Worm (Caenorhabditis elegans) whole organism, young adult: Measurements from ENCODE around the gene dnj-9.

Experiments used
- C06A6.2 ChIP-seq: fragments of 200-800 bp; sonication (Bioruptor generic); conservative IDR thresholded peaks from 2 replicates; pipeline ENCODE4 v1.3.6; 2022; ENCODE audit warnings: missing genetic modification characterization, missing compliant biosample characterization
- F10E7.11 ChIP-seq: sonication (generic microtip); optimal IDR thresholded peaks from 2 replicates; lab custom pipeline; 2017; ENCODE audit warnings: mild to moderate bottlenecking, missing genetic modification characterization, moderate library complexity, missing compliant biosample characterization
- F33H1.4 ChIP-seq: fragments of 200-800 bp; sonication (Bioruptor generic); IDR thresholded peaks from 2 replicates; pipeline ENCODE4 v1.3.6; 2022; ENCODE audit warnings: missing genetic modification reagents, missing genetic modification characterization, missing compliant biosample characterization
- F39B2.1 ChIP-seq: fragments of 200-800 bp; sonication (Bioruptor generic); IDR thresholded peaks from 2 replicates; pipeline ENCODE4 v1.3.6; 2022; ENCODE audit warnings: missing genetic modification reagents, missing genetic modification characterization, missing compliant biosample characterization
- F49E8.2 ChIP-seq: sonication (generic microtip); optimal IDR thresholded peaks from 3 replicates; lab custom pipeline; 2017; ENCODE audit warnings: missing genetic modification characterization, mild to moderate bottlenecking, missing compliant biosample characterization, antibody characterized with exemption, moderate library complexity; ENCODE audit not compliant: insufficient read depth
- Y53F4B.3 ChIP-seq: fragments of 200-800 bp; sonication (Bioruptor generic); IDR thresholded peaks from 2 replicates; pipeline ENCODE4 v1.3.6; 2022; ENCODE audit warnings: missing genetic modification reagents, missing genetic modification characterization, missing compliant biosample characterization
- Y53G8AR.9 ChIP-seq: fragments of 200-800 bp; sonication (Bioruptor generic); conservative IDR thresholded peaks from 2 replicates; pipeline ENCODE4 v1.3.6; 2022; ENCODE audit warnings: missing genetic modification reagents, missing genetic modification characterization, missing compliant biosample characterization
- Y67H2A.10 ChIP-seq: fragments of 200-800 bp; sonication (Bioruptor generic); conservative IDR thresholded peaks from 2 replicates; pipeline ENCODE4 v1.3.6; 2022; ENCODE audit warnings: missing genetic modification reagents, missing genetic modification characterization, missing compliant biosample characterization
- Y79H2A.3 ChIP-seq: fragments of 200-800 bp; sonication (Bioruptor generic); conservative IDR thresholded peaks from 2 replicates; pipeline ENCODE4 v1.3.6; 2022; ENCODE audit warnings: missing genetic modification reagents, missing genetic modification characterization, missing compliant biosample characterization
- aptf-2 ChIP-seq: fragments of 200-800 bp; sonication (Bioruptor generic); conservative IDR thresholded peaks from 2 replicates; pipeline ENCODE4 v1.3.6; 2022; ENCODE audit warnings: missing genetic modification reagents, missing genetic modification characterization, missing compliant biosample characterization
- athp-1 ChIP-seq: sonication (generic microtip); optimal IDR thresholded peaks from 2 replicates; lab custom pipeline; 2017; ENCODE audit warnings: mild to moderate bottlenecking, missing genetic modification characterization, missing compliant biosample characterization
- attf-3 ChIP-seq: fragments of 200-800 bp; sonication (Bioruptor generic); conservative IDR thresholded peaks from 2 replicates; pipeline ENCODE4 v1.3.6; 2022; ENCODE audit warnings: missing genetic modification reagents, missing genetic modification characterization, missing compliant biosample characterization
- attf-6 ChIP-seq: fragments of 200-800 bp; sonication (Bioruptor generic); IDR thresholded peaks from 2 replicates; pipeline ENCODE4 v1.3.6; 2022; ENCODE audit warnings: missing genetic modification reagents, missing genetic modification characterization, missing compliant biosample characterization
- bed-2 ChIP-seq: fragments of 200-800 bp; sonication (Bioruptor generic); IDR thresholded peaks from 2 replicates; pipeline ENCODE4 v1.3.6; 2022; ENCODE audit warnings: missing genetic modification reagents, missing genetic modification characterization, missing compliant biosample characterization
- ccch-3 ChIP-seq: fragments of 200-800 bp; sonication (Bioruptor generic); optimal IDR thresholded peaks from 2 replicates; lab custom pipeline; 2018; ENCODE audit warnings: mild to moderate bottlenecking, missing genetic modification characterization, missing compliant biosample characterization
- cebp-1 ChIP-seq, 2 experiments: fragments of 200-800 bp in 1 of 2; sonication (Bioruptor generic) in 1 of 2; sonication (generic microtip) in 1 of 2; IDR thresholded peaks in 1 of 2; optimal IDR thresholded peaks in 1 of 2; 2 replicates each; pipeline versions ENCODE4 v1.3.6 to Lab custom; 2017 to 2022; ENCODE audit warnings: missing compliant biosample characterization in 2 of 2, missing genetic modification characterization in 2 of 2, mild to moderate bottlenecking in 1 of 2, missing genetic modification reagents in 1 of 2, moderate library complexity in 1 of 2
- ceh-27 ChIP-seq: fragments of 200-800 bp; sonication (Bioruptor generic); optimal IDR thresholded peaks from 2 replicates; lab custom pipeline; 2018; ENCODE audit warnings: mild to moderate bottlenecking, missing genetic modification characterization, moderate library complexity, missing compliant biosample characterization
- ceh-58 ChIP-seq: fragments of 200-800 bp; sonication (Bioruptor generic); IDR thresholded peaks from 2 replicates; pipeline ENCODE4 v1.3.6; 2022; ENCODE audit warnings: missing genetic modification characterization, missing compliant biosample characterization
- dpff-1 ChIP-seq: sonication (generic microtip); optimal IDR thresholded peaks from 2 replicates; lab custom pipeline; 2017; ENCODE audit warnings: mild to moderate bottlenecking, missing genetic modification characterization, missing compliant biosample characterization
- dpl-1 ChIP-seq: fragments of 150-350 bp; optimal IDR thresholded peaks from 2 replicates; lab custom pipeline; 2014; ENCODE audit warnings: missing biosample characterization, missing genetic modification reagents, missing genetic modification characterization
- efl-1 ChIP-seq: fragments of 150-350 bp; optimal IDR thresholded peaks from 2 replicates; lab custom pipeline; 2014; ENCODE audit warnings: missing biosample characterization, missing genetic modification reagents, missing genetic modification characterization
- egrh-3 ChIP-seq: fragments of 200-800 bp; sonication (Bioruptor generic); IDR thresholded peaks from 2 replicates; pipeline ENCODE4 v1.3.6; 2022; ENCODE audit warnings: missing genetic modification reagents, missing genetic modification characterization, missing compliant biosample characterization
- him-1 ChIP-seq: sonication (generic microtip); optimal IDR thresholded peaks from 2 replicates; lab custom pipeline; 2016; ENCODE audit warnings: missing genotype, missing genetic modification reagents, missing genetic modification characterization, missing compliant biosample characterization
- hlh-12 ChIP-seq: sonication (generic microtip); optimal IDR thresholded peaks from 2 replicates; lab custom pipeline; 2016; ENCODE audit warnings: missing genetic modification characterization, missing compliant biosample characterization
- hmg-1.2 ChIP-seq: fragments of 200-800 bp; sonication (Bioruptor generic); IDR thresholded peaks from 2 replicates; pipeline ENCODE4 v1.3.6; 2022; ENCODE audit warnings: missing genetic modification reagents, missing genetic modification characterization, missing compliant biosample characterization
- hsf-1 ChIP-seq: fragments of 200-800 bp; sonication (Bioruptor generic); IDR thresholded peaks from 2 replicates; pipeline ENCODE4 v1.3.6; 2022; ENCODE audit warnings: missing genetic modification reagents, missing genetic modification characterization, missing compliant biosample characterization
- lin-26 ChIP-seq: fragments of 200-800 bp; sonication (Bioruptor generic); IDR thresholded peaks from 2 replicates; pipeline ENCODE4 v1.3.6; 2022; ENCODE audit warnings: missing genetic modification reagents, missing genetic modification characterization, missing compliant biosample characterization
- lir-1 ChIP-seq: fragments of 200-800 bp; sonication (Bioruptor generic); conservative IDR thresholded peaks from 2 replicates; pipeline ENCODE4 v1.3.6; 2022; ENCODE audit warnings: missing genetic modification reagents, missing genetic modification characterization, missing compliant biosample characterization
- lsy-27 ChIP-seq: sonication (generic microtip); optimal IDR thresholded peaks from 2 replicates; lab custom pipeline; 2017; ENCODE audit warnings: missing genetic modification characterization, mild to moderate bottlenecking, missing compliant biosample characterization, antibody characterized with exemption, missing genotype, borderline replicate concordance; ENCODE audit not compliant: insufficient read depth
- madf-6 ChIP-seq: fragments of 200-800 bp; sonication (Bioruptor generic); IDR thresholded peaks from 2 replicates; pipeline ENCODE4 v1.3.6; 2022; ENCODE audit warnings: missing genetic modification reagents, missing genetic modification characterization, missing compliant biosample characterization
- madf-8 ChIP-seq: fragments of 200-800 bp; sonication (Bioruptor generic); conservative IDR thresholded peaks from 2 replicates; pipeline ENCODE4 v1.3.6; 2022; ENCODE audit warnings: missing genetic modification reagents, missing genetic modification characterization, missing compliant biosample characterization
- nfya-2 ChIP-seq: fragments of 200-800 bp; sonication (Bioruptor generic); IDR thresholded peaks from 2 replicates; pipeline ENCODE4 v1.3.6; 2022; ENCODE audit warnings: missing genetic modification reagents, missing genetic modification characterization, missing compliant biosample characterization
- nhr-27 ChIP-seq: fragments of 200-800 bp; sonication (Bioruptor generic); optimal IDR thresholded peaks from 2 replicates; lab custom pipeline; 2018; ENCODE audit warnings: mild to moderate bottlenecking, missing genetic modification characterization, moderate library complexity, missing compliant biosample characterization
- nhr-80 ChIP-seq: sonication (generic microtip); optimal IDR thresholded peaks from 2 replicates; lab custom pipeline; 2016; ENCODE audit warnings: missing genetic modification characterization, missing compliant biosample characterization
- nhr-90 ChIP-seq: sonication (generic microtip); optimal IDR thresholded peaks from 2 replicates; lab custom pipeline; 2016; ENCODE audit warnings: missing genotype, mild to moderate bottlenecking, missing genetic modification characterization, missing compliant biosample characterization
- rec-8 ChIP-seq, 2 experiments: sonication (generic microtip); optimal IDR thresholded peaks; 2 replicates each; lab custom pipeline; 2016; ENCODE audit warnings: mild to moderate bottlenecking in 2 of 2, missing genetic modification characterization in 2 of 2, missing genetic modification reagents in 2 of 2, missing genotype in 2 of 2, missing biosample characterization in 1 of 2, missing compliant biosample characterization in 1 of 2, moderate library complexity in 1 of 2
- repo-1 ChIP-seq: sonication (generic microtip); optimal IDR thresholded peaks from 2 replicates; lab custom pipeline; 2017; ENCODE audit warnings: mild to moderate bottlenecking, missing genetic modification characterization, missing compliant biosample characterization
- sdz-38 ChIP-seq: sonication (generic microtip); optimal IDR thresholded peaks from 2 replicates; lab custom pipeline; 2016; ENCODE audit warnings: missing genotype, missing genetic modification characterization, missing compliant biosample characterization
- snpc-4 ChIP-seq, 5 experiments: fragments of 150-350 bp in 1 of 5; sonication (generic microtip) in 4 of 5; optimal IDR thresholded peaks; 2 replicates each; lab custom pipeline; 2014 to 2018; ENCODE audit warnings: missing genetic modification characterization in 5 of 5, missing biosample characterization in 3 of 5, antibody characterized with exemption in 2 of 5, mild to moderate bottlenecking in 2 of 5, missing compliant biosample characterization in 2 of 5, missing genotype in 2 of 5, moderate library complexity in 2 of 5, missing genetic modification reagents in 1 of 5
- tbx-9 ChIP-seq: sonication (generic microtip); optimal IDR thresholded peaks from 2 replicates; lab custom pipeline; 2016; ENCODE audit warnings: borderline replicate concordance, missing genetic modification characterization, inconsistent platforms, missing compliant biosample characterization
- tlf-1 ChIP-seq: fragments of 200-800 bp; sonication (Bioruptor generic); optimal IDR thresholded peaks from 2 replicates; lab custom pipeline; 2018; ENCODE audit warnings: mild to moderate bottlenecking, missing genetic modification characterization, missing compliant biosample characterization
- zfh-2 ChIP-seq: fragments of 200-800 bp; sonication (Bioruptor generic); conservative IDR thresholded peaks from 2 replicates; pipeline ENCODE4 v1.3.6; 2022; ENCODE audit warnings: missing genetic modification reagents, missing genetic modification characterization, missing compliant biosample characterization
- ztf-22 ChIP-seq: fragments of 200-800 bp; sonication (Bioruptor generic); optimal IDR thresholded peaks from 2 replicates; lab custom pipeline; 2018; ENCODE audit warnings: mild to moderate bottlenecking, missing genetic modification characterization, moderate library complexity, missing compliant biosample characterization
- ztf-28 ChIP-seq: fragments of 200-800 bp; sonication (Bioruptor generic); IDR thresholded peaks from 2 replicates; pipeline ENCODE4 v1.3.6; 2022; ENCODE audit warnings: missing genetic modification reagents, missing genetic modification characterization, missing compliant biosample characterization
- ztf-6 ChIP-seq: fragments of 200-800 bp; sonication (Bioruptor generic); IDR thresholded peaks from 2 replicates; pipeline ENCODE4 v1.3.6; 2022; ENCODE audit warnings: missing genetic modification reagents, missing genetic modification characterization, missing compliant biosample characterization

dnj-9 gene

ce11 chrII:4857873-4858364, 6.1 kb downstream of the dnj-9 start, which contains the start of gene F11G11.5 (continued):
- TF ChIP-seq bed-2 (GFP tag; lab: Robert Waterston, UW), result no peak
- TF ChIP-seq nfya-2 (GFP tag; lab: Robert Waterston, UW), result no peak
- no peak for TF ChIP-seq Y53F4B.3 (GFP tag; lab: Robert Waterston, UW)
- no peak for TF ChIP-seq snpc-4 (GFP tag; optimal IDR thresholded peaks at IDR 0.05; lab: Kevin White, UChicago)
- no peak for TF ChIP-seq snpc-4 (tag; optimal IDR thresholded peaks at IDR 0.05; lab: Kevin White, UChicago)
- TF ChIP-seq athp-1 (tag; lab: Kevin White, UChicago), result peak; percentile 48
- TF ChIP-seq efl-1, result no peak
- TF ChIP-seq ztf-6 (GFP tag; lab: Robert Waterston, UW), result no peak
- no peak for TF ChIP-seq F33H1.4 (GFP tag; lab: Robert Waterston, UW)
- TF ChIP-seq dpl-1, result no peak
- TF ChIP-seq him-1 (tag; lab: Kevin White, UChicago), result no peak
- no peak for TF ChIP-seq attf-3 (GFP tag; lab: Robert Waterston, UW)
- peak; percentile 19 for TF ChIP-seq nhr-90 (tag; lab: Kevin White, UChicago)
- TF ChIP-seq ccch-3, result no peak
- no peak for TF ChIP-seq Y79H2A.3 (GFP tag; lab: Robert Waterston, UW)
- no peak for TF ChIP-seq aptf-2 (GFP tag; lab: Robert Waterston, UW)
- no peak for TF ChIP-seq dpff-1 (tag; lab: Kevin White, UChicago)
- peak; percentile 26; the same call in 1 of the 2 replicates for TF ChIP-seq egrh-3 (GFP tag; lab: Robert Waterston, UW)
- no peak for TF ChIP-seq F49E8.2 (tag; lab: Kevin White, UChicago)
- TF ChIP-seq zfh-2, result peak; percentile 86
- no peak for TF ChIP-seq ceh-58
- TF ChIP-seq cebp-1 (GFP tag; IDR thresholded peaks at IDR 0.05; lab: Robert Waterston, UW), result no peak
- peak; percentile 24 for TF ChIP-seq cebp-1 (tag; optimal IDR thresholded peaks at IDR 0.05; lab: Kevin White, UChicago)
- no peak for TF ChIP-seq nhr-27 (tag; lab: Kevin White, UChicago)
- no peak for TF ChIP-seq lsy-27 (tag; lab: Kevin White, UChicago)
- no peak for TF ChIP-seq hsf-1 (GFP tag; lab: Robert Waterston, UW)
- no peak for TF ChIP-seq ztf-22 (GFP tag; lab: Kevin White, UChicago)
- no peak for TF ChIP-seq Y53G8AR.9
- TF ChIP-seq hlh-12 (tag; lab: Kevin White, UChicago), result no peak
- no peak for TF ChIP-seq sdz-38 (tag; lab: Kevin White, UChicago)
- TF ChIP-seq Y67H2A.10 (GFP tag; lab: Robert Waterston, UW), result no peak
- TF ChIP-seq C06A6.2 (GFP tag; lab: Robert Waterston, UW), result no peak
- TF ChIP-seq F10E7.11 (tag; lab: Kevin White, UChicago), result no peak
- no peak for TF ChIP-seq attf-6 (GFP tag; lab: Robert Waterston, UW)
- no peak for TF ChIP-seq lir-1 (GFP tag; lab: Robert Waterston, UW)
- no peak for TF ChIP-seq ceh-27 (GFP tag; lab: Kevin White, UChicago)
- TF ChIP-seq madf-6, result 0 out of 2 replicates have a peak, but pooled peaks have one; percentile 22
- 0 out of 2 replicates have a peak, but pooled peaks have one; percentile 13 for TF ChIP-seq hmg-1.2 (GFP tag; lab: Robert Waterston, UW)
- peak; percentile 32 for TF ChIP-seq repo-1
- TF ChIP-seq F39B2.1 (GFP tag; lab: Robert Waterston, UW), result no peak
- no peak for TF ChIP-seq rec-8 (tag; optimal IDR thresholded peaks at IDR 0.05; lab: Kevin White, UChicago)
- TF ChIP-seq tlf-1 (GFP tag; lab: Kevin White, UChicago), result peak; percentile 16
- no peak for TF ChIP-seq nhr-80 (tag; lab: Kevin White, UChicago)
- TF ChIP-seq madf-8 (GFP tag; lab: Robert Waterston, UW), result no peak
- no peak; the same call in 1 of the 2 replicates for TF ChIP-seq lin-26 (GFP tag; lab: Robert Waterston, UW)
- TF ChIP-seq tbx-9 (tag; lab: Kevin White, UChicago), result no peak
- TF ChIP-seq ztf-28 (GFP tag; lab: Robert Waterston, UW), result 0 out of 2 replicates have a peak, but pooled peaks have one; percentile 16
